Fruit fly (Drosophila melanogaster) whole organism, embryonic: ENCODE measurements around the gene CG5273.

Experiments
- CG11504 ChIP-seq: fragments of 200-800 bp; sonication (Bioruptor generic); optimal IDR thresholded peaks from 3 replicates; lab custom pipeline; 2019; ENCODE audit warnings: missing biosample characterization, mild to moderate bottlenecking, missing genetic modification characterization, moderate library complexity
- CG6813 ChIP-seq: fragments of 200-800 bp; sonication (Bioruptor generic); optimal IDR thresholded peaks from 2 replicates; lab custom pipeline; 2017; ENCODE audit warnings: missing biosample characterization, missing genetic modification characterization, mild to moderate bottlenecking, moderate library complexity, missing genetic modification reagents
- Hr51 ChIP-seq, 2 experiments: fragments of 200-800 bp; sonication (Bioruptor generic); optimal IDR thresholded peaks; 2 replicates in 1 of 2; 3 replicates in 1 of 2; lab custom pipeline; 2016 to 2018; ENCODE audit warnings: missing biosample characterization in 2 of 2, missing genetic modification characterization in 2 of 2, mild to moderate bottlenecking in 1 of 2, moderate library complexity in 1 of 2
- en ChIP-seq: fragments of 200-800 bp; sonication (Bioruptor generic); optimal IDR thresholded peaks from 2 replicates; lab custom pipeline; 2016; ENCODE audit warnings: missing biosample characterization, missing genetic modification characterization
- lmd ChIP-seq: fragments of 200-800 bp; sonication (Bioruptor generic); IDR thresholded peaks from 2 replicates; pipeline ENCODE4 v1.3.6; 2022; ENCODE audit warnings: missing biosample characterization, missing genetic modification characterization

DNA sequence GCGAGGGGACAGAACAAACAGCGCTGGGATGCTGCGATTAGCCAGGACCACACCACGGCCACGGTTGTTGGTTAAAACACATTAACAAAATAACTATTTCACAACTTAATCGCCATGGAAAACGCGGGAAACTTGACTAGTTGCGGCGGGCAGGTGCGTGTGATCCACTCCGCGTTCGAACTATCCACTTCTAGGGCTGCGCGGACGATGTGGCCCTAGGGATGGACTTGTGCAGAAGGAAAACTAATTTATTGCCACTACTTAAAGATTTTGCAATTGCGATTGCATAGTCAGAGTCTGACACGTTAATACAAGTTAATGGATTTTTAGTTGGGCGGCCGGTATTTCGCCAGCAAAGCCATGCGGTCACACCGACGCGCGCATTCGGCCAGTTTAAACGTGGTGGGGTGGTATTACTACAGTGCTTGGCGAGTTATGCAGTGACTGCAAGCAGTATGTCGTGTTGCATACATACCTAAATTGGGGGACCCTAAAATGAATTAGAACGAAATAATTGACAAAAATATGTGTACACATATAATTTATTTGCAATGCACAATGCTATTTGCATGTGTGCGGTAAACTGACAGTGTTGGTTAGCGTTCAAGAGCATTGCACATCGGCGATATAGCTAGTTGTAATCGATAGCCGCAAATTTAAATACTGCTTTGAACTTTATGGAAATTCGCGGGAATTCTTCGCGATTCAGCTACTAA is 41.9 kb downstream of the CG5273 start, which contains the start of gene Rbf:
- TF ChIP-seq lmd (GFP tag; lab: Robert Waterston, UW) (no peak), CG6813 (GFP tag; lab: Kevin White, UChicago) (no peak), en (GFP tag; lab: Kevin White, UChicago) (no peak), CG11504 (tag; lab: Kevin White, UChicago) (no peak), Hr51 (GFP tag; optimal IDR thresholded peaks at IDR 0.05; lab: Kevin White, UChicago) (no peak)
